Fruit fly (Drosophila melanogaster) whole organism, embryonic: ENCODE results near the gene simj.
A peak's percentile ranks its signal among the peaks of the same experiment; 100 is the strongest.

Source experiments
- CG10543 ChIP-seq: fragments of 200-800 bp; sonication (Bioruptor generic); optimal IDR thresholded peaks from 3 replicates; lab custom pipeline; 2017; ENCODE audit warnings: missing biosample characterization, mild to moderate bottlenecking, missing genetic modification characterization, moderate library complexity
- CG11456 ChIP-seq: fragments of 200-800 bp; sonication (Bioruptor generic); IDR thresholded peaks from 3 replicates; pipeline ENCODE4 v1.3.6; 2022; ENCODE audit warnings: missing biosample characterization, missing genetic modification characterization
- CG13775 ChIP-seq: fragments of 200-800 bp; sonication (Bioruptor generic); optimal IDR thresholded peaks from 3 replicates; lab custom pipeline; 2017; ENCODE audit warnings: missing biosample characterization, mild to moderate bottlenecking, missing genetic modification characterization
- CG14441 ChIP-seq: fragments of 200-800 bp; sonication (Bioruptor generic); IDR thresholded peaks from 2 replicates; pipeline ENCODE4 v1.3.6; 2022; ENCODE audit warnings: missing biosample characterization, missing genetic modification characterization
- CG14667 ChIP-seq: fragments of 200-800 bp; sonication (Bioruptor generic); IDR thresholded peaks from 2 replicates; pipeline ENCODE4 v1.3.6; 2022; ENCODE audit warnings: missing biosample characterization, missing genetic modification characterization
- CG15073 ChIP-seq: fragments of 200-800 bp; sonication (Bioruptor generic); optimal IDR thresholded peaks from 2 replicates; lab custom pipeline; 2016; ENCODE audit warnings: missing biosample characterization, missing genetic modification characterization
- CG15269 ChIP-seq: fragments of 200-800 bp; sonication (Bioruptor generic); optimal IDR thresholded peaks from 2 replicates; lab custom pipeline; 2018; ENCODE audit warnings: missing biosample characterization, mild to moderate bottlenecking, missing genetic modification characterization, moderate library complexity
- CG1529 ChIP-seq: fragments of 200-800 bp; sonication (Bioruptor generic); optimal IDR thresholded peaks from 3 replicates; lab custom pipeline; 2018; ENCODE audit warnings: missing biosample characterization, missing genetic modification characterization
- CG17568 ChIP-seq: fragments of 200-800 bp; sonication (Bioruptor generic); optimal IDR thresholded peaks from 2 replicates; lab custom pipeline; 2018; ENCODE audit warnings: missing biosample characterization, mild to moderate bottlenecking, missing genetic modification characterization, moderate library complexity
- CG34224 ChIP-seq: fragments of 200-800 bp; sonication (Bioruptor generic); IDR thresholded peaks from 3 replicates; pipeline ENCODE4 v1.3.6; 2022; ENCODE audit warnings: missing biosample characterization, missing genetic modification characterization; ENCODE audit not compliant: partially characterized antibody
- CG4282 ChIP-seq: fragments of 200-800 bp; sonication (Bioruptor generic); optimal IDR thresholded peaks from 2 replicates; lab custom pipeline; 2016; ENCODE audit warnings: missing biosample characterization, missing genetic modification characterization
- CG4424 ChIP-seq: fragments of 200-800 bp; sonication (Bioruptor generic); optimal IDR thresholded peaks from 3 replicates; lab custom pipeline; 2016; ENCODE audit warnings: missing biosample characterization, missing genetic modification characterization
- CG6854 ChIP-seq: fragments of 200-800 bp; sonication (Bioruptor generic); optimal IDR thresholded peaks from 3 replicates; lab custom pipeline; 2017; ENCODE audit warnings: missing biosample characterization, mild to moderate bottlenecking, missing genetic modification characterization
- CG8765 ChIP-seq: fragments of 200-800 bp; sonication (Bioruptor generic); IDR thresholded peaks from 2 replicates; pipeline ENCODE4 v1.3.6; 2022; ENCODE audit warnings: missing biosample characterization, missing genetic modification characterization
- CG9876 ChIP-seq: fragments of 200-800 bp; sonication (Bioruptor generic); optimal IDR thresholded peaks from 2 replicates; lab custom pipeline; 2016; ENCODE audit warnings: missing biosample characterization, missing genetic modification characterization
- CrebB ChIP-seq: fragments of 200-800 bp; sonication (Bioruptor generic); optimal IDR thresholded peaks from 3 replicates; lab custom pipeline; 2018; ENCODE audit warnings: missing biosample characterization, mild to moderate bottlenecking, missing genetic modification characterization
- Deaf1 ChIP-seq: fragments of 200-800 bp; optimal IDR thresholded peaks from 3 replicates; lab custom pipeline; 2019; ENCODE audit warnings: missing biosample characterization, mild to moderate bottlenecking, missing genetic modification characterization, moderate library complexity
- Dek ChIP-seq: fragments of 200-800 bp; sonication (Bioruptor generic); optimal IDR thresholded peaks from 3 replicates; lab custom pipeline; 2019; ENCODE audit warnings: missing biosample characterization, mild to moderate bottlenecking, missing genetic modification characterization, moderate library complexity
- Dip2 ChIP-seq: fragments of 200-800 bp; sonication (Bioruptor generic); IDR thresholded peaks from 2 replicates; pipeline ENCODE4 v1.3.6; 2022; ENCODE audit warnings: missing biosample characterization, missing genetic modification characterization
- Dp ChIP-seq: fragments of 200-800 bp; sonication (Bioruptor generic); optimal IDR thresholded peaks from 2 replicates; lab custom pipeline; 2018; ENCODE audit warnings: missing biosample characterization, mild to moderate bottlenecking, missing genetic modification characterization, moderate library complexity
- Dref ChIP-seq: fragments of 200-800 bp; sonication (Bioruptor generic); IDR thresholded peaks from 2 replicates; pipeline ENCODE4 v1.3.6; 2022; ENCODE audit warnings: missing biosample characterization, missing genetic modification characterization
- E2f1 ChIP-seq: fragments of 200-800 bp; sonication (Bioruptor generic); IDR thresholded peaks from 2 replicates; pipeline ENCODE4 v1.3.6; 2022; ENCODE audit warnings: missing biosample characterization, missing genetic modification characterization
- H2.0 ChIP-seq: fragments of 200-800 bp; sonication (Bioruptor generic); IDR thresholded peaks from 2 replicates; pipeline ENCODE4 v1.3.6; 2022; ENCODE audit warnings: missing biosample characterization, missing genetic modification characterization
- MESR4 ChIP-seq: fragments of 200-800 bp; sonication (Bioruptor generic); optimal IDR thresholded peaks from 2 replicates; lab custom pipeline; 2018; ENCODE audit warnings: missing biosample characterization, mild to moderate bottlenecking, missing genetic modification characterization, moderate library complexity
- Meics ChIP-seq: fragments of 200-800 bp; sonication (Bioruptor generic); optimal IDR thresholded peaks from 2 replicates; lab custom pipeline; 2017; ENCODE audit warnings: missing biosample characterization, mild to moderate bottlenecking, missing genetic modification characterization
- Mrtf ChIP-seq: fragments of 200-800 bp; sonication (Bioruptor generic); IDR thresholded peaks from 3 replicates; pipeline ENCODE4 v1.3.6; 2022; ENCODE audit warnings: missing biosample characterization, missing genetic modification characterization
- Nf-YB ChIP-seq: fragments of 200-800 bp; sonication (Bioruptor generic); optimal IDR thresholded peaks from 3 replicates; lab custom pipeline; 2019; ENCODE audit warnings: missing biosample characterization, mild to moderate bottlenecking, missing genetic modification characterization, moderate library complexity
- Stat92E ChIP-seq, 3 experiments: fragments of >200 bp in 2 of 3; fragments of 200-800 bp in 1 of 3; sonication (Bioruptor generic) in 1 of 3; optimal IDR thresholded peaks; 2 replicates each; lab custom pipeline; 2017 to 2019; ENCODE audit warnings: missing biosample characterization in 3 of 3, missing genetic modification characterization in 3 of 3, mild to moderate bottlenecking in 1 of 3, moderate library complexity in 1 of 3
- aop ChIP-seq: fragments of 200-800 bp; sonication (Bioruptor generic); IDR thresholded peaks from 2 replicates; pipeline ENCODE4 v1.3.6; 2022; ENCODE audit warnings: missing biosample characterization, missing genetic modification characterization
- az2 ChIP-seq: fragments of 200-800 bp; sonication (Bioruptor generic); optimal IDR thresholded peaks from 3 replicates; lab custom pipeline; 2016; ENCODE audit warnings: missing biosample characterization, missing genetic modification characterization
- da ChIP-seq: fragments of 200-800 bp; sonication (Bioruptor generic); optimal IDR thresholded peaks from 2 replicates; lab custom pipeline; 2016; ENCODE audit warnings: missing biosample characterization, missing genetic modification characterization
- dimm ChIP-seq: fragments of 200-800 bp; sonication (Bioruptor generic); IDR thresholded peaks from 2 replicates; pipeline ENCODE4 v1.3.6; 2022; ENCODE audit warnings: missing biosample characterization, missing genetic modification characterization
- disco-r ChIP-seq: fragments of 200-800 bp; sonication (Bioruptor generic); optimal IDR thresholded peaks from 2 replicates; lab custom pipeline; 2016; ENCODE audit warnings: missing biosample characterization, missing genetic modification characterization
- dpn ChIP-seq, 2 experiments: fragments of 200-800 bp; sonication (Bioruptor generic); optimal IDR thresholded peaks; 3 replicates each; lab custom pipeline; 2016; ENCODE audit warnings: missing biosample characterization in 2 of 2, missing genetic modification characterization in 2 of 2
- emc ChIP-seq: fragments of 200-800 bp; sonication (Bioruptor generic); optimal IDR thresholded peaks from 2 replicates; lab custom pipeline; 2016; ENCODE audit warnings: missing biosample characterization, missing genetic modification characterization
- en ChIP-seq: fragments of 200-800 bp; sonication (Bioruptor generic); optimal IDR thresholded peaks from 2 replicates; lab custom pipeline; 2016; ENCODE audit warnings: missing biosample characterization, missing genetic modification characterization
- esg ChIP-seq: fragments of 200-800 bp; sonication (Bioruptor generic); conservative IDR thresholded peaks from 2 replicates; pipeline ENCODE4 v1.3.6; 2022; ENCODE audit warnings: missing biosample characterization, missing genetic modification characterization
- fd102C ChIP-seq: fragments of 200-800 bp; sonication (Bioruptor generic); optimal IDR thresholded peaks from 2 replicates; lab custom pipeline; 2018; ENCODE audit warnings: missing biosample characterization, mild to moderate bottlenecking, missing genetic modification characterization, moderate library complexity
- fd64A ChIP-seq: fragments of 200-800 bp; sonication (Bioruptor generic); optimal IDR thresholded peaks from 3 replicates; lab custom pipeline; 2018; ENCODE audit warnings: missing biosample characterization, mild to moderate bottlenecking, missing genetic modification characterization
- gce ChIP-seq: fragments of 200-800 bp; sonication (Bioruptor generic); IDR thresholded peaks from 3 replicates; pipeline ENCODE4 v1.3.6; 2022; ENCODE audit warnings: missing biosample characterization, missing genetic modification characterization
- peb ChIP-seq: fragments of 200-800 bp; sonication (Bioruptor generic); IDR thresholded peaks from 2 replicates; pipeline ENCODE4 v1.3.6; 2022; ENCODE audit warnings: missing biosample characterization, missing genetic modification characterization
- psq ChIP-seq: fragments of 200-800 bp; sonication (Bioruptor generic); optimal IDR thresholded peaks from 2 replicates; lab custom pipeline; 2017; ENCODE audit warnings: missing biosample characterization, missing genetic modification characterization
- sens-2 ChIP-seq: fragments of 200-800 bp; sonication (Bioruptor generic); IDR thresholded peaks from 2 replicates; pipeline ENCODE4 v1.3.6; 2022; ENCODE audit warnings: missing biosample characterization, missing genetic modification characterization
- sob ChIP-seq: fragments of 200-800 bp; sonication (Bioruptor generic); IDR thresholded peaks from 2 replicates; pipeline ENCODE4 v1.3.6; 2022; ENCODE audit warnings: missing biosample characterization, missing genetic modification characterization
- stc ChIP-seq: fragments of 200-800 bp; sonication (Bioruptor generic); IDR thresholded peaks from 2 replicates; pipeline ENCODE4 v1.3.6; 2022; ENCODE audit warnings: missing biosample characterization, missing genetic modification characterization
- stwl ChIP-seq: fragments of 200-800 bp; sonication (Bioruptor generic); optimal IDR thresholded peaks from 3 replicates; lab custom pipeline; 2018; ENCODE audit warnings: missing biosample characterization, mild to moderate bottlenecking, missing genetic modification characterization, moderate library complexity
- trem ChIP-seq: fragments of 200-800 bp; optimal IDR thresholded peaks from 3 replicates; lab custom pipeline; 2019; ENCODE audit warnings: missing biosample characterization, mild to moderate bottlenecking, missing genetic modification characterization, moderate library complexity
- vfl ChIP-seq: fragments of 200-800 bp; sonication (Bioruptor generic); optimal IDR thresholded peaks from 2 replicates; lab custom pipeline; 2016; ENCODE audit warnings: missing biosample characterization, missing genetic modification characterization
- wek ChIP-seq: fragments of 200-800 bp; sonication (Bioruptor generic); optimal IDR thresholded peaks from 3 replicates; lab custom pipeline; 2018; ENCODE audit warnings: missing biosample characterization, mild to moderate bottlenecking, missing genetic modification characterization, moderate library complexity
- zen2 ChIP-seq: fragments of 200-800 bp; sonication (Bioruptor generic); IDR thresholded peaks from 3 replicates; pipeline ENCODE4 v1.3.6; 2022; ENCODE audit warnings: missing biosample characterization, missing genetic modification characterization; ENCODE audit not compliant: partially characterized antibody

The simj gene

DNA sequence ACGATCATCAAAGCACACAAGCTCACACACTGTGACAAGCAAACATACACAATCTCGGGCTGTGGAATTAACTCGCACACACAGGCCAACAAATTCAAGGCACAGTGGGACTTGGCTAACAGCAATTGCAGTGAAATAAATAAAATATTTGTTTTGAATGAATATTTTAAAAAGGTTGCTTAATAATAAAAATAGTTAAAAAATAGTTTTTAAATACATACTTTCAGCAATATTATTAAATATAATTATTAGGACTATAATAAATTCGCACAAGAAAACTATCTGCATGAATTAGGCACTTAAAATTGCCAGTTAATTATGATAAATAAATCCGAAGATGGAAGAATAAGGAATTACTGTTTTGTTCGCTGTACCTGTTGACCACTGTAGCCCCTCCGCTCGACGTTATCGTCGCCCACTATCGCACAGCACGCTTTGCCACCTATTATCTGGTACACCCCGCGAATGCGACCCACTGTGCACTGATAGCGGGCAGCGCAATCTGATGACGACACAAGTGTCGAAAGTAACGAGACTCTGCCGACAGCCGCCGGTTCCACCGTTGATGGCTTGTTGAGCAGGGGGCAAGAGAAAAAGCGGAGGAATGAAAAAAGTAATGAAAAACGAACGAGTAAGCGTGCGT lies 18.3 kb downstream of the simj start (continued):
- peak; percentile 91 for TF ChIP-seq CrebB
- peak; percentile 99 for TF ChIP-seq CG4424 (GFP tag; lab: Kevin White, UChicago)
- peak; percentile 99 for TF ChIP-seq Meics (GFP tag; lab: Kevin White, UChicago)
- peak; percentile 86 to 98 for TF ChIP-seq dpn (GFP tag; optimal IDR thresholded peaks at IDR 0.05; lab: Kevin White, UChicago)
- peak; percentile 92 for TF ChIP-seq fd64A (GFP tag; lab: Kevin White, UChicago)
- TF ChIP-seq CG9876 (GFP tag; lab: Kevin White, UChicago) = peak; percentile 67
- TF ChIP-seq CG17568 = peak; percentile 94
- TF ChIP-seq dimm (GFP tag; lab: Robert Waterston, UW) = peak; percentile 91
- peak; percentile 83 for TF ChIP-seq CG4282 (GFP tag; lab: Kevin White, UChicago)
- TF ChIP-seq CG11456 (GFP tag; lab: Robert Waterston, UW) = peak; percentile 93
- peak; percentile 29 for TF ChIP-seq MESR4
- TF ChIP-seq Dref = no peak
- peak; percentile 17 for TF ChIP-seq Dp (GFP tag; lab: Kevin White, UChicago)
- peak in 1 of 3 experiments; percentile 89 for TF ChIP-seq Stat92E (GFP tag; optimal IDR thresholded peaks at IDR 0.05; lab: Kevin White, UChicago)
- peak; percentile 84 for TF ChIP-seq CG8765 (GFP tag; lab: Robert Waterston, UW)
- peak; percentile 96 for TF ChIP-seq Dek
- TF ChIP-seq CG14441 (GFP tag; lab: Robert Waterston, UW) = peak; percentile 97
- peak; percentile 76 for TF ChIP-seq vfl (GFP tag; lab: Kevin White, UChicago)
- TF ChIP-seq CG6854 (GFP tag; lab: Kevin White, UChicago) = peak; percentile 98
- TF ChIP-seq sob (GFP tag; lab: Robert Waterston, UW) = peak; percentile 97
- TF ChIP-seq CG1529 (GFP tag; lab: Kevin White, UChicago) = peak; percentile 98
- TF ChIP-seq wek = peak; percentile 66
- TF ChIP-seq CG13775 (GFP tag; lab: Kevin White, UChicago) = peak; percentile 99
- peak; percentile 77 for TF ChIP-seq da (GFP tag; lab: Kevin White, UChicago)
- TF ChIP-seq peb (GFP tag; lab: Robert Waterston, UW) = peak; percentile 94
- peak; percentile 98 for TF ChIP-seq esg (GFP tag; lab: Robert Waterston, UW)
- peak; percentile 71 for TF ChIP-seq emc (GFP tag; lab: Kevin White, UChicago)
- no peak for TF ChIP-seq fd102C (GFP tag; lab: Kevin White, UChicago)
- peak; percentile 56; the same call in 1 of the 2 replicates for TF ChIP-seq aop (GFP tag; lab: Robert Waterston, UW)
- no peak for TF ChIP-seq zen2 (GFP tag; lab: Robert Waterston, UW)
- TF ChIP-seq az2 (GFP tag; lab: Kevin White, UChicago) = peak; percentile 98
- TF ChIP-seq Nf-YB = peak; percentile 89
- peak; percentile 90 for TF ChIP-seq psq (GFP tag; lab: Kevin White, UChicago)
- peak; percentile 94 for TF ChIP-seq CG14667 (GFP tag; lab: Robert Waterston, UW)
- peak; percentile 76 for TF ChIP-seq sens-2
- peak; percentile 96 for TF ChIP-seq E2f1 (GFP tag; lab: Robert Waterston, UW)
- TF ChIP-seq CG15269 (tag; lab: Kevin White, UChicago) = peak; percentile 99
- no peak for TF ChIP-seq stwl (tag; lab: Kevin White, UChicago)
- TF ChIP-seq stc = peak; percentile 98
- TF ChIP-seq CG15073 = peak; percentile 83
- peak; percentile 94 for TF ChIP-seq Mrtf
- TF ChIP-seq H2.0 (GFP tag; lab: Robert Waterston, UW) = peak; percentile 95
- TF ChIP-seq Dip2 (GFP tag; lab: Robert Waterston, UW) = no peak; the same call in 1 of the 2 replicates
- TF ChIP-seq trem (tag; lab: Kevin White, UChicago) = peak; percentile 92
- peak; percentile 41; the same call in 1 of the 3 replicates for TF ChIP-seq CG34224 (GFP tag; lab: Robert Waterston, UW)
- peak; percentile 89 for TF ChIP-seq gce (GFP tag; lab: Robert Waterston, UW)
- TF ChIP-seq disco-r (GFP tag; lab: Kevin White, UChicago) = peak; percentile 80
- TF ChIP-seq Deaf1 (tag; lab: Kevin White, UChicago) = peak; percentile 89
- TF ChIP-seq en (GFP tag; lab: Kevin White, UChicago) = peak; percentile 56
- peak; percentile 99 for TF ChIP-seq CG10543 (GFP tag; lab: Kevin White, UChicago)
